Worm (Caenorhabditis elegans) whole organism, late embryonic: ENCODE results near the gene C35C5.10.

Source experiments
- C08G9.2 ChIP-seq: sonication (generic microtip); optimal IDR thresholded peaks from 2 replicates; lab custom pipeline; 2016; ENCODE audit warnings: mild to moderate bottlenecking, missing genetic modification characterization, moderate library complexity, missing compliant biosample characterization
- C38D4.7 ChIP-seq: fragments of 200-800 bp; sonication (Bioruptor generic); optimal IDR thresholded peaks from 2 replicates; lab custom pipeline; 2018; ENCODE audit warnings: mild to moderate bottlenecking, missing genetic modification characterization, moderate library complexity, missing compliant biosample characterization
- F13H6.1 ChIP-seq: sonication (generic microtip); optimal IDR thresholded peaks from 2 replicates; lab custom pipeline; 2016; ENCODE audit warnings: missing genetic modification characterization, missing compliant biosample characterization
- K09A11.1 ChIP-seq: sonication (generic microtip); optimal IDR thresholded peaks from 2 replicates; lab custom pipeline; 2017; ENCODE audit warnings: antibody characterized with exemption, mild to moderate bottlenecking, missing genetic modification characterization, missing compliant biosample characterization; ENCODE audit not compliant: insufficient read depth
- ahr-1 ChIP-seq: sonication (generic microtip); optimal IDR thresholded peaks from 2 replicates; lab custom pipeline; 2016; ENCODE audit warnings: missing genetic modification characterization, missing compliant biosample characterization
- ceh-19 ChIP-seq: fragments of 200-800 bp; sonication (Bioruptor generic); optimal IDR thresholded peaks from 2 replicates; lab custom pipeline; 2018; ENCODE audit warnings: mild to moderate bottlenecking, missing genetic modification characterization, missing compliant biosample characterization
- ceh-2 ChIP-seq: sonication (generic microtip); optimal IDR thresholded peaks from 2 replicates; lab custom pipeline; 2016; ENCODE audit warnings: missing genotype, missing genetic modification characterization, missing compliant biosample characterization
- ceh-22 ChIP-seq: sonication (generic microtip); optimal IDR thresholded peaks from 2 replicates; lab custom pipeline; 2017; ENCODE audit warnings: missing biosample characterization, missing genetic modification characterization
- ceh-30 ChIP-seq: fragments of 150-350 bp; optimal IDR thresholded peaks from 2 replicates; lab custom pipeline; 2014; ENCODE audit warnings: missing biosample characterization, missing genetic modification characterization
- ceh-45 ChIP-seq: fragments of 200-800 bp; sonication (Bioruptor generic); IDR thresholded peaks from 2 replicates; pipeline ENCODE4 v1.3.6; 2022; ENCODE audit warnings: missing genetic modification reagents, missing genetic modification characterization, missing compliant biosample characterization
- ceh-48 ChIP-seq: sonication (generic microtip); optimal IDR thresholded peaks from 2 replicates; lab custom pipeline; 2016; ENCODE audit warnings: missing genetic modification characterization, inconsistent platforms, missing compliant biosample characterization
- ceh-9 ChIP-seq: sonication (generic microtip); optimal IDR thresholded peaks from 2 replicates; lab custom pipeline; 2016; ENCODE audit warnings: mild to moderate bottlenecking, missing genetic modification characterization, inconsistent platforms, missing compliant biosample characterization
- dve-1 ChIP-seq: sonication (generic microtip); optimal IDR thresholded peaks from 2 replicates; lab custom pipeline; 2017; ENCODE audit warnings: antibody characterized with exemption, mild to moderate bottlenecking, missing genetic modification characterization, missing compliant biosample characterization
- ets-4 ChIP-seq: sonication (generic microtip); optimal IDR thresholded peaks from 2 replicates; lab custom pipeline; 2016; ENCODE audit warnings: missing genetic modification characterization, missing compliant biosample characterization
- fax-1 ChIP-seq: sonication (generic microtip); optimal IDR thresholded peaks from 2 replicates; lab custom pipeline; 2016; ENCODE audit warnings: missing genotype, missing genetic modification characterization, missing compliant biosample characterization
- fkh-10 ChIP-seq: fragments of 150-350 bp; optimal IDR thresholded peaks from 2 replicates; lab custom pipeline; 2014; ENCODE audit warnings: missing biosample characterization, missing genetic modification reagents, missing genetic modification characterization
- fkh-6 ChIP-seq: sonication (generic microtip); optimal IDR thresholded peaks from 2 replicates; lab custom pipeline; 2016; ENCODE audit warnings: missing genetic modification characterization, missing compliant biosample characterization
- gmeb-2 ChIP-seq: sonication (generic microtip); optimal IDR thresholded peaks from 2 replicates; lab custom pipeline; 2016; ENCODE audit warnings: missing genetic modification characterization, inconsistent platforms, missing compliant biosample characterization
- hlh-30 ChIP-seq: sonication (generic microtip); optimal IDR thresholded peaks from 2 replicates; lab custom pipeline; 2017; ENCODE audit warnings: antibody characterized with exemption, missing genetic modification characterization, missing compliant biosample characterization; ENCODE audit not compliant: insufficient read depth
- hlh-8 ChIP-seq: sonication (generic microtip); optimal IDR thresholded peaks from 2 replicates; lab custom pipeline; 2016; ENCODE audit warnings: missing genotype, missing genetic modification characterization, missing compliant biosample characterization
- lin-11 ChIP-seq: fragments of 200-800 bp; sonication (Bioruptor generic); optimal IDR thresholded peaks from 2 replicates; lab custom pipeline; 2018; ENCODE audit warnings: mild to moderate bottlenecking, missing genetic modification characterization, missing compliant biosample characterization
- mec-3 ChIP-seq: sonication (generic microtip); optimal IDR thresholded peaks from 2 replicates; lab custom pipeline; 2016; ENCODE audit warnings: borderline replicate concordance, missing genetic modification characterization, missing compliant biosample characterization
- nfya-1 ChIP-seq: sonication (generic microtip); optimal IDR thresholded peaks from 2 replicates; lab custom pipeline; 2017; ENCODE audit warnings: missing genetic modification characterization, mild to moderate bottlenecking, missing compliant biosample characterization, antibody characterized with exemption, moderate library complexity
- nhr-11 ChIP-seq: fragments of 150-350 bp; optimal IDR thresholded peaks from 2 replicates; lab custom pipeline; 2014; ENCODE audit warnings: missing biosample characterization, missing genetic modification characterization
- nhr-232 ChIP-seq: sonication (generic microtip); optimal IDR thresholded peaks from 2 replicates; lab custom pipeline; 2016; ENCODE audit warnings: missing genetic modification characterization, missing compliant biosample characterization
- pag-3 ChIP-seq: sonication (generic microtip); optimal IDR thresholded peaks from 2 replicates; lab custom pipeline; 2016; ENCODE audit warnings: missing compliant biosample characterization, missing genetic modification characterization, borderline replicate concordance
- pat-9 ChIP-seq: fragments of 200-800 bp; sonication (Bioruptor generic); optimal IDR thresholded peaks from 2 replicates; lab custom pipeline; 2018; ENCODE audit warnings: mild to moderate bottlenecking, missing genetic modification characterization, moderate library complexity, missing compliant biosample characterization
- pha-4 ChIP-seq: fragments of 150-350 bp; optimal IDR thresholded peaks from 2 replicates; lab custom pipeline; 2018; ENCODE audit warnings: missing biosample characterization, missing genetic modification reagents, missing genetic modification characterization
- pqm-1 ChIP-seq: sonication (generic microtip); optimal IDR thresholded peaks from 2 replicates; lab custom pipeline; 2016; ENCODE audit warnings: missing genetic modification characterization, missing compliant biosample characterization
- ref-2 ChIP-seq: sonication (generic microtip); optimal IDR thresholded peaks from 2 replicates; lab custom pipeline; 2016; ENCODE audit warnings: missing genetic modification characterization, missing compliant biosample characterization
- rnt-1 ChIP-seq: sonication (generic microtip); optimal IDR thresholded peaks from 2 replicates; lab custom pipeline; 2016; ENCODE audit warnings: missing genetic modification characterization, missing compliant biosample characterization
- sox-2 ChIP-seq: fragments of 200-800 bp; sonication (Bioruptor generic); IDR thresholded peaks from 2 replicates; pipeline ENCODE4 v1.3.6; 2022; ENCODE audit warnings: missing genetic modification reagents, missing genetic modification characterization, missing compliant biosample characterization
- sox-4 ChIP-seq: sonication (generic microtip); optimal IDR thresholded peaks from 2 replicates; lab custom pipeline; 2017; ENCODE audit warnings: mild to moderate bottlenecking, missing genetic modification characterization, inconsistent platforms, missing compliant biosample characterization
- ttx-3 ChIP-seq: sonication (generic microtip); optimal IDR thresholded peaks from 2 replicates; lab custom pipeline; 2016; ENCODE audit warnings: missing genetic modification reagents, missing genetic modification characterization, missing compliant biosample characterization
- unc-86 ChIP-seq: sonication (generic microtip); optimal IDR thresholded peaks from 2 replicates; lab custom pipeline; 2016; ENCODE audit warnings: missing genetic modification characterization, missing compliant biosample characterization
- zip-5 ChIP-seq: sonication (generic microtip); optimal IDR thresholded peaks from 2 replicates; lab custom pipeline; 2016; ENCODE audit warnings: missing genetic modification characterization, missing compliant biosample characterization
- ztf-16 ChIP-seq: sonication (generic microtip); optimal IDR thresholded peaks from 2 replicates; lab custom pipeline; 2017; ENCODE audit warnings: missing genetic modification characterization, missing compliant biosample characterization

Gene C35C5.10

ce11 chrX:11585894-11586293 lies 29.9 kb downstream of the C35C5.10 start:
- no peak for TF ChIP-seq ztf-16 (tag; lab: Kevin White, UChicago)
- TF ChIP-seq ceh-9 (tag; lab: Kevin White, UChicago): no peak
- no peak for TF ChIP-seq K09A11.1 (tag; lab: Kevin White, UChicago)
- TF ChIP-seq ceh-2 (tag; lab: Kevin White, UChicago): no peak
- no peak for TF ChIP-seq F13H6.1 (tag; lab: Kevin White, UChicago)
- TF ChIP-seq sox-4: no peak

DNA sequence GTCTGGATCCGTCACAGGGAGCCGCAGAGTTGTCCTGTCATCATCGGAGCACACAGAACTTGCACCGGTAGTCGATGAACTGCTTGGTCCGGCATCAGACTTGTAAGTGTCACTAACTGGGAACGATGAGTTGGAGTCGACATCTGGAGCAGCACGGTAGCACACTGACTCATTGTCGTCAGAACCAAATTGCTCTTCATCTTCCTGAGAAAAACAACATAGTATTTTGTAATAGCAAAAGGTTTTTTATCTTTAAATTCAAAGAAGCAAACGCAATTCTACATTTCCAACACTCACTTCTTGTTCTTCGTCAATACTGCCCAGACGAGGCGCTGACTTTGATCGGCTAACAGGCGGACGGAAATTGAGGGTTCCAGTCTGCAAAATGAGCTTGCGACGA lies 34.5 kb downstream of the C35C5.10 start:
- TF ChIP-seq rnt-1 (tag; lab: Kevin White, UChicago): no peak
- no peak for TF ChIP-seq ref-2 (tag; lab: Kevin White, UChicago)
- TF ChIP-seq, all 69 proteins: peak for 0

DNA sequence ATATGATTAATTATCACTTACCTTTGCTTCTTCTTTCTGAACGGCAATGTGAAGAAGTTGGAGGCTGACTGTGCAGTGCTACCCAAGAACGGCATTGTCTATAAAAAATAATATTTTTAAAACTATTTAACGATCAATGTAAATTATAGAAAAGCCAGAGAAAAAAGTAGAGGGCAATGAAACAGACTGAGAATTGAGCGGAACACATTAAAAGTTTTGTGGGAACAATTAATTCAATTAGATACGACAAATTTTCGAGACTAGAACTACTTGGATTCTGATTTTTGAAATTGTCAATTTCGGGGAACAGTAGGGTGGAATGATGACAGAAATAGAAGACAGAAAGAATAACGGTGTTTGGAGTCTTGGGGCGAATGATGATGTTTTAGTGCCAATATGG lies 35.6 kb downstream of the C35C5.10 start, which contains the start of gene F52D10.2:
Gene F52D10.2, minus strand, starts transcription at position 101 of the 400 bp plus-strand sequence.
- TF ChIP-seq ttx-3 (tag; lab: Kevin White, UChicago) (no peak), sox-4 (no peak), hlh-30 (tag; lab: Kevin White, UChicago) (no peak), ceh-19 (no peak), nhr-232 (tag; lab: Kevin White, UChicago) (no peak), lin-11 (tag; lab: Kevin White, UChicago) (no peak), C38D4.7 (no peak), ceh-48 (no peak), fkh-10 (no peak), F13H6.1 (tag; lab: Kevin White, UChicago) (no peak), pha-4 (tag; lab: Kevin White, UChicago) (no peak), C08G9.2 (tag; lab: Kevin White, UChicago) (no peak), nhr-11 (tag; lab: Kevin White, UChicago) (no peak), unc-86 (no peak), zip-5 (tag; lab: Kevin White, UChicago) (no peak), ceh-22 (tag; lab: Kevin White, UChicago) (no peak), nfya-1 (tag; lab: Kevin White, UChicago) (no peak), fkh-6 (tag; lab: Kevin White, UChicago) (no peak), gmeb-2 (tag; lab: Kevin White, UChicago) (no peak)
- TF ChIP-seq, all 69 proteins: peak for 0

- no peak for TF ChIP-seq ceh-30 (tag; lab: Kevin White, UChicago)
- TF ChIP-seq ceh-22 (tag; lab: Kevin White, UChicago): no peak
- no peak for TF ChIP-seq K09A11.1 (tag; lab: Kevin White, UChicago)
- TF ChIP-seq fax-1 (tag; lab: Kevin White, UChicago): no peak
- no peak for TF ChIP-seq pag-3 (tag; lab: Kevin White, UChicago)
- TF ChIP-seq sox-2: no peak
- TF ChIP-seq rnt-1 (tag; lab: Kevin White, UChicago): no peak
- TF ChIP-seq ets-4 (tag; lab: Kevin White, UChicago): no peak
- TF ChIP-seq ahr-1: no peak
- no peak for TF ChIP-seq pqm-1 (tag; lab: Kevin White, UChicago)
These were observed 36.5 kb downstream of the C35C5.10 start for ce11 chrX:11592539-11592938.

ce11 chrX:11596876-11597275 lies 40.8 kb downstream of the C35C5.10 start:
- TF ChIP-seq dve-1 (tag; lab: Kevin White, UChicago) (no peak), ceh-45 (GFP tag; lab: Robert Waterston, UW) (no peak), fkh-10 (no peak), mec-3 (tag; lab: Kevin White, UChicago) (no peak), zip-5 (tag; lab: Kevin White, UChicago) (no peak), ref-2 (tag; lab: Kevin White, UChicago) (no peak), pat-9 (no peak), hlh-8 (tag; lab: Kevin White, UChicago) (no peak)
